Fruit fly (Drosophila melanogaster): ENCODE data around the gene CG31715.
A peak's percentile ranks its signal among the peaks of the same experiment; 100 is the strongest.

Gene CG31715

dm6 chr2L:10379865-10380264 is 38.4 kb downstream of the CG31715 start, which contains the start of gene gny (continued):
- peak; percentile 37 for TF ChIP-seq CG17802 (tag; optimal IDR thresholded peaks at IDR 0.05)
- TF ChIP-seq sim (GFP tag; IDR thresholded peaks at IDR 0.05) = no peak
- TF ChIP-seq CG6654 (GFP tag; optimal IDR thresholded peaks at IDR 0.05) = no peak
- TF ChIP-seq ap (GFP tag; IDR thresholded peaks at IDR 0.05) = no peak
- no peak for TF ChIP-seq CG8290 (GFP tag; optimal IDR thresholded peaks at IDR 0.05)
- peak in 1 of 2 experiments; percentile 61 for TF ChIP-seq CG8290 (tag; optimal IDR thresholded peaks at IDR 0.05)
- TF ChIP-seq Antp (GFP tag; optimal IDR thresholded peaks at IDR 0.05) = no peak
- TF ChIP-seq trem (tag; optimal IDR thresholded peaks at IDR 0.05) = peak; percentile 24
- peak; percentile 47 for TF ChIP-seq CG4617 (GFP tag; optimal IDR thresholded peaks at IDR 0.05; ENCODE audit: borderline replicate concordance)
- TF ChIP-seq NfI (GFP tag; optimal IDR thresholded peaks at IDR 0.05) = no peak
- peak; percentile 81 for TF ChIP-seq pzg (GFP tag; optimal IDR thresholded peaks at IDR 0.05)
- no peak for TF ChIP-seq Dip3 (GFP tag; optimal IDR thresholded peaks at IDR 0.05)
- no peak for TF ChIP-seq CG12219 (GFP tag; optimal IDR thresholded peaks at IDR 0.05)
- no peak for TF ChIP-seq so (GFP tag; IDR thresholded peaks at IDR 0.05)
- peak; percentile 15 for TF ChIP-seq Lhr (GFP tag; optimal IDR thresholded peaks at IDR 0.05)
- TF ChIP-seq Dref (GFP tag; IDR thresholded peaks at IDR 0.05) = peak; percentile 85
- TF ChIP-seq nmo (GFP tag; optimal IDR thresholded peaks at IDR 0.05) = peak; percentile 3
- TF ChIP-seq Sox100B (GFP tag; optimal IDR thresholded peaks at IDR 0.05) = no peak
- TF ChIP-seq CG2116 (GFP tag; optimal IDR thresholded peaks at IDR 0.05) = peak; percentile 35
- TF ChIP-seq Sin3A (optimal IDR thresholded peaks at IDR 0.05) = peak; percentile 2
- TF ChIP-seq Dp (GFP tag; optimal IDR thresholded peaks at IDR 0.05) = peak; percentile 74
- no peak for TF ChIP-seq vfl (GFP tag; optimal IDR thresholded peaks at IDR 0.05)
- peak; percentile 70 for TF ChIP-seq sug (tag; optimal IDR thresholded peaks at IDR 0.05)
- TF ChIP-seq CG1792 (GFP tag; optimal IDR thresholded peaks at IDR 0.05) = no peak
- TF ChIP-seq CG1603 (tag; optimal IDR thresholded peaks at IDR 0.05) = peak; percentile 100
- TF ChIP-seq fd96Cb (tag; optimal IDR thresholded peaks at IDR 0.05) = no peak
- TF ChIP-seq ssp (GFP tag; IDR thresholded peaks at IDR 0.05) = no peak
- peak; percentile 9 for TF ChIP-seq phol (tag; optimal IDR thresholded peaks at IDR 0.05)
- TF ChIP-seq salm (tag; optimal IDR thresholded peaks at IDR 0.05) = no peak
- peak; percentile 77 for TF ChIP-seq E2f2 (GFP tag; IDR thresholded peaks at IDR 0.05)
- no peak for TF ChIP-seq CG9215 (GFP tag; IDR thresholded peaks at IDR 0.05)
- no peak for TF ChIP-seq CG10979 (tag; optimal IDR thresholded peaks at IDR 0.05)
- no peak for TF ChIP-seq CG2712 (tag; optimal IDR thresholded peaks at IDR 0.05)
- no peak for TF ChIP-seq CG13123 (GFP tag; optimal IDR thresholded peaks at IDR 0.05)
- no peak for TF ChIP-seq CG18476 (GFP tag; optimal IDR thresholded peaks at IDR 0.05)
- TF ChIP-seq CG13287 (GFP tag; IDR thresholded peaks at IDR 0.05; ENCODE audit: partially characterized antibody) = peak; percentile 42; the same call in 1 of the 2 replicates
- no peak for TF ChIP-seq unpg (GFP tag; optimal IDR thresholded peaks at IDR 0.05)
- TF ChIP-seq B-H2 (GFP tag; optimal IDR thresholded peaks at IDR 0.05) = no peak
- peak; percentile 88 for TF ChIP-seq MBD-R2 (GFP tag; IDR thresholded peaks at IDR 0.05)
- TF ChIP-seq CG14710 (tag; optimal IDR thresholded peaks at IDR 0.05) = peak; percentile 3
- TF ChIP-seq BEAF-32 (GFP tag; optimal IDR thresholded peaks at IDR 0.05) = peak; percentile 43
- peak; percentile 6 for TF ChIP-seq CG15514 (GFP tag; optimal IDR thresholded peaks at IDR 0.05)
- TF ChIP-seq br (optimal IDR thresholded peaks at IDR 0.05) = no peak
- TF ChIP-seq HmgZ (tag; optimal IDR thresholded peaks at IDR 0.05) = peak; percentile 32
- TF ChIP-seq CG14965 (GFP tag; optimal IDR thresholded peaks at IDR 0.05; ENCODE audit: borderline replicate concordance) = no peak
- no peak for TF ChIP-seq CG31224 (GFP tag; IDR thresholded peaks at IDR 0.05)
- TF ChIP-seq stwl (tag; optimal IDR thresholded peaks at IDR 0.05) = peak; percentile 42
- TF ChIP-seq unc-4 (GFP tag; IDR thresholded peaks at IDR 0.05; ENCODE audit: partially characterized antibody) = 0 out of 2 replicates have a peak, but pooled peaks have one; percentile 31
